Worm (Caenorhabditis elegans) whole organism, L3 larva: ENCODE data around the gene K08D10.13.

Source experiments
- ZK546.5 ChIP-seq: sonication (generic microtip); optimal IDR thresholded peaks from 2 replicates; lab custom pipeline; 2017; ENCODE audit warnings: missing biosample characterization, missing genetic modification characterization
- aly-2 ChIP-seq: fragments of 150-350 bp; optimal IDR thresholded peaks from 2 replicates; lab custom pipeline; 2014; ENCODE audit warnings: missing biosample characterization, missing genetic modification characterization
- elt-1 ChIP-seq: fragments of 150-350 bp; optimal IDR thresholded peaks from 2 replicates; lab custom pipeline; 2014; ENCODE audit warnings: missing biosample characterization, missing genetic modification characterization
- nhr-28 ChIP-seq: fragments of 150-350 bp; optimal IDR thresholded peaks from 2 replicates; lab custom pipeline; 2014; ENCODE audit warnings: missing biosample characterization, missing genetic modification characterization
- nhr-77 ChIP-seq: fragments of 150-350 bp; optimal IDR thresholded peaks from 2 replicates; lab custom pipeline; 2014; ENCODE audit warnings: missing biosample characterization, missing genetic modification characterization
- snpc-4 ChIP-seq: fragments of 150-350 bp; optimal IDR thresholded peaks from 2 replicates; lab custom pipeline; 2014; ENCODE audit warnings: missing biosample characterization, missing genetic modification characterization
- ztf-4 ChIP-seq: fragments of 150-350 bp; optimal IDR thresholded peaks from 2 replicates; lab custom pipeline; 2014; ENCODE audit warnings: missing biosample characterization, missing genetic modification characterization

DNA sequence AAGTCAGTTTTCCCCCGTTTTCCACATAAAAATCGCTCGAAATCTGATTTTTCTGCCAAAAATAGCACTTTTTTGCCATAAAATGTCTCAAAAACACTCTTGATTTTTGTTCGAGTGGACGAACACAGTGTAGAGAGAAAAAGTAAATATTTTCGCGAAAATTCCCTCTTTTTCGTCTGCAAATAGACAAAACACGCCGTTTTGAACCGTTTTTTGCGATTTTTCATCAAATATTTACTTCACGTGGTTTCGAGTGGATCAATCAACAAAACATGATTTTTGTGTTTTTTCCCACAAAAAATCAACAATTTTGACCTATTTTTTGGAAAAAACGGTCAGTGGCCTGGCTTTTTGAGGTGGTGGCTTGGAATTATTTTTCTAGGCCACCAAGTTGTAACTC, 37.7 kb upstream of the K08D10.13 start:
- TF ChIP-seq nhr-28 (tag; lab: Kevin White, UChicago) (no peak), aly-2 (tag; lab: Kevin White, UChicago) (no peak), nhr-77 (tag; lab: Kevin White, UChicago) (no peak), elt-1 (tag; lab: Kevin White, UChicago) (no peak), snpc-4 (tag; lab: Kevin White, UChicago) (no peak), ZK546.5 (tag; lab: Kevin White, UChicago) (no peak), ztf-4 (no peak)
